Fruit fly (Drosophila melanogaster): ENCODE measurements around the gene CG2150.
A peak's percentile ranks its signal among the peaks of the same experiment; 100 is the strongest.

The CG2150 gene

dm6 chr3R:31718168-31718565 is 46.4 kb downstream of the CG2150 start:
- TF ChIP-seq usp (GFP tag; optimal IDR thresholded peaks at IDR 0.05), result no peak
- peak; percentile 41 for TF ChIP-seq OdsH (GFP tag; optimal IDR thresholded peaks at IDR 0.05)
- TF ChIP-seq foxo (GFP tag; optimal IDR thresholded peaks at IDR 0.05), result peak in 1 of 2 experiments; percentile 46
- TF ChIP-seq Dfd (GFP tag; optimal IDR thresholded peaks at IDR 0.05), result no peak
- TF ChIP-seq rgr (GFP tag; optimal IDR thresholded peaks at IDR 0.05), result peak; percentile 35
- peak; percentile 25 for TF ChIP-seq Sp1 (GFP tag; optimal IDR thresholded peaks at IDR 0.05)
- peak; percentile 19 for TF ChIP-seq sage (GFP tag; optimal IDR thresholded peaks at IDR 0.05)
- TF ChIP-seq psq (GFP tag; optimal IDR thresholded peaks at IDR 0.05), result peak; percentile 48
- TF ChIP-seq Hr83 (GFP tag; optimal IDR thresholded peaks at IDR 0.05; ENCODE audit: poor library complexity, severe bottlenecking), result no peak
- peak; percentile 39 for TF ChIP-seq woc (GFP tag; optimal IDR thresholded peaks at IDR 0.05)
- peak; percentile 42 for TF ChIP-seq h (GFP tag; optimal IDR thresholded peaks at IDR 0.05)
- TF ChIP-seq Hnf4 (GFP tag; optimal IDR thresholded peaks at IDR 0.05), result no peak
- TF ChIP-seq dl (GFP tag; optimal IDR thresholded peaks at IDR 0.05; ENCODE audit: insufficient read depth in 1 of 2, partially characterized antibody in 2 of 2), result no peak
- TF ChIP-seq fru (GFP tag; optimal IDR thresholded peaks at IDR 0.05), result peak; percentile 49
- no peak for TF ChIP-seq Dif (GFP tag; optimal IDR thresholded peaks at IDR 0.05; ENCODE audit: partially characterized antibody)
- no peak for TF ChIP-seq CG9705 (GFP tag; optimal IDR thresholded peaks at IDR 0.05)
- TF ChIP-seq Rel (GFP tag; optimal IDR thresholded peaks at IDR 0.05), result no peak
- no peak for TF ChIP-seq Rel (tag; optimal IDR thresholded peaks at IDR 0.05)
- peak; percentile 37 for TF ChIP-seq HLH106 (tag; optimal IDR thresholded peaks at IDR 0.05)
- no peak for TF ChIP-seq CG32264 (GFP tag; optimal IDR thresholded peaks at IDR 0.05)
- TF ChIP-seq ey (GFP tag; optimal IDR thresholded peaks at IDR 0.05), result peak; percentile 18

dm6 chr3R:31717299-31718167 is 47.0 kb downstream of the CG2150 start:
- peak; percentile 86 for TF ChIP-seq fru (GFP tag; optimal IDR thresholded peaks at IDR 0.05)
- peak; percentile 81 for TF ChIP-seq Sp1 (GFP tag; optimal IDR thresholded peaks at IDR 0.05)
- no peak for TF ChIP-seq Vsx2 (GFP tag; optimal IDR thresholded peaks at IDR 0.05; ENCODE audit: partially characterized antibody)
- TF ChIP-seq Mio (GFP tag; optimal IDR thresholded peaks at IDR 0.05), result no peak
- TF ChIP-seq woc (GFP tag; optimal IDR thresholded peaks at IDR 0.05), result peak; percentile 86
- TF ChIP-seq h (GFP tag; optimal IDR thresholded peaks at IDR 0.05), result peak; percentile 85
- peak; percentile 71 for TF ChIP-seq psq (GFP tag; optimal IDR thresholded peaks at IDR 0.05)
- peak; percentile 81 for TF ChIP-seq HLH106 (tag; optimal IDR thresholded peaks at IDR 0.05)
- peak; percentile 69 for TF ChIP-seq rgr (GFP tag; optimal IDR thresholded peaks at IDR 0.05)
- peak in 1 of 2 experiments; percentile 85 for TF ChIP-seq foxo (GFP tag; optimal IDR thresholded peaks at IDR 0.05)
- peak; percentile 64 for TF ChIP-seq CG9705 (GFP tag; optimal IDR thresholded peaks at IDR 0.05)
- peak; percentile 32 for TF ChIP-seq sage (GFP tag; optimal IDR thresholded peaks at IDR 0.05)
- TF ChIP-seq Abd-B (GFP tag; optimal IDR thresholded peaks at IDR 0.05), result no peak
- TF ChIP-seq sv (GFP tag; optimal IDR thresholded peaks at IDR 0.05), result no peak
- peak; percentile 78 for TF ChIP-seq br (GFP tag; optimal IDR thresholded peaks at IDR 0.05)
- no peak for TF ChIP-seq Dfd (GFP tag; optimal IDR thresholded peaks at IDR 0.05)
- peak; percentile 83 for TF ChIP-seq OdsH (GFP tag; optimal IDR thresholded peaks at IDR 0.05)
- peak; percentile 69 for TF ChIP-seq Hnf4 (GFP tag; optimal IDR thresholded peaks at IDR 0.05)
- TF ChIP-seq dmrt93B (GFP tag; optimal IDR thresholded peaks at IDR 0.05), result peak; percentile 58
- TF ChIP-seq Jra (GFP tag; optimal IDR thresholded peaks at IDR 0.05), result peak; percentile 19
- TF ChIP-seq ey (GFP tag; optimal IDR thresholded peaks at IDR 0.05), result peak; percentile 77
- no peak for TF ChIP-seq Dif (GFP tag; optimal IDR thresholded peaks at IDR 0.05; ENCODE audit: partially characterized antibody)

DNA sequence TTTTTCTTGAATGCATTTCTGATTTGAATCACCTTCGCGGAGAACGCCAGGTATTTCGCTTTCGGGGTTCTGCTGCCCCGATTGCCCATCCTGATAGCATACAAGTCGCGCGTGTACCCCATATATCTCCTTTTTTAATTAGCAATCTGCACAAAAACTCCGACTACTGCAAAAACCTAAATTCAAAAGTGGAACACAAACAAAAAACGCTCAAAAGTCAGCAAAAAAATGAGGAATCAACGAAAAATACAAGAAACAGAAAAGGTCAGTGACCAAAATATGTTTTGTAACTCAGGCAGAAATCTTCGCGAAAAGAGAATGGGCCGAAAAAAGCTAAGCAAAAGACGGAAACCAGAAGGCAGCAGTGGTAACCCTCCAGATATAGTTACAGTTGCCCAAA is 48.3 kb downstream of the CG2150 start:
- TF ChIP-seq ey (GFP tag; optimal IDR thresholded peaks at IDR 0.05), result no peak
- no peak for TF ChIP-seq sage (GFP tag; optimal IDR thresholded peaks at IDR 0.05)
- TF ChIP-seq HLH106 (tag; optimal IDR thresholded peaks at IDR 0.05), result no peak
- no peak for TF ChIP-seq usp (GFP tag; optimal IDR thresholded peaks at IDR 0.05)
- no peak for TF ChIP-seq CG32264 (GFP tag; optimal IDR thresholded peaks at IDR 0.05)
- no peak for TF ChIP-seq woc (GFP tag; optimal IDR thresholded peaks at IDR 0.05)
- TF ChIP-seq fru (GFP tag; optimal IDR thresholded peaks at IDR 0.05), result no peak
- TF ChIP-seq jim (GFP tag; optimal IDR thresholded peaks at IDR 0.05), result no peak
- TF ChIP-seq N (GFP tag; optimal IDR thresholded peaks at IDR 0.05), result no peak
- no peak for TF ChIP-seq Dif (GFP tag; optimal IDR thresholded peaks at IDR 0.05; ENCODE audit: partially characterized antibody)
- no peak for TF ChIP-seq Hr83 (GFP tag; optimal IDR thresholded peaks at IDR 0.05; ENCODE audit: poor library complexity, severe bottlenecking)
- TF ChIP-seq dsf (GFP tag; optimal IDR thresholded peaks at IDR 0.05; ENCODE audit: borderline replicate concordance), result no peak
- no peak for TF ChIP-seq pan (optimal IDR thresholded peaks at IDR 0.05)

Measured in whole organism, wandering third instar larva.